Worm (Caenorhabditis elegans): ENCODE measurements around the gene nhr-168.

DNA sequence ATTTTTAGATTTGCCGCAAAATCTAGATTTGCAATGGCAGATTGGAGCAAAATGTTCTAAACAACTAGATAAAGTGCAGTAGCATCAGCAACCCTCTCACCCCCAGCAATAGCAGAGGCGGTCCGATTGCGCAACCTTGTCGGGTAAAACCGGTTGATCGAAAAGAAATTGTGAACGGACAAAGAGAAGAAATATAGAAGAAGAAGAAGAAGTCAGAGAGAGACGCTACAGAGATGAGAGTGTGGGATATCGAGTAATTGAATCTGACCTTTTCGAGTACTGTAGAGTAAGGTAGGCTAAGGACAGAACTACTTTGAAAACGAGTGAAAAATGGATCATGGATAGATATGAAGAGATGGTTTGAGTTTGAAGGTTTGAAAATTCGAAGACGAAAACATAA lies 42.2 kb upstream of the nhr-168 start:
- TF ChIP-seq hmg-4 (GFP tag; optimal IDR thresholded peaks at IDR 0.05) (no peak), ama-1 (optimal IDR thresholded peaks at IDR 0.05) (no peak), flt-1 (GFP tag; IDR thresholded peaks at IDR 0.05) (no peak), ceh-36 (tag; optimal IDR thresholded peaks at IDR 0.05) (no peak), tbx-37 (GFP tag; conservative IDR thresholded peaks at IDR 0.05) (no peak), tra-4 (tag; optimal IDR thresholded peaks at IDR 0.05) (no peak), ets-7 (tag; optimal IDR thresholded peaks at IDR 0.05) (no peak), aly-1 (tag; optimal IDR thresholded peaks at IDR 0.05) (no peak), hnd-1 (tag; optimal IDR thresholded peaks at IDR 0.05) (no peak), ceh-13 (GFP tag; optimal IDR thresholded peaks at IDR 0.05) (no peak), sea-1 (GFP tag; conservative IDR thresholded peaks at IDR 0.05) (no peak), hmbx-1 (tag; optimal IDR thresholded peaks at IDR 0.05) (no peak), F13C5.2 (tag; optimal IDR thresholded peaks at IDR 0.05) (no peak), scrt-1 (GFP tag; IDR thresholded peaks at IDR 0.05) (no peak)

Data from whole organism, early embryonic.